Comparison of ENCODE assay signal across 6 fruit fly cellular contexts in genomic region chr2L:4810044-4810609, dm6.
A peak's percentile ranks its signal among the peaks of the same experiment; 100 is the strongest.
TF ChIP-seq lines count a peak whose summit lies in the region.

No protein-coding gene starts in this region.

- peak; percentile 48 for TF ChIP-seq CTCF in whole organism, embryonic (GFP tag; optimal IDR thresholded peaks at IDR 0.05; lab: Kevin White, UChicago)

TF ChIP-seq in whole organism, 6 proteins besides CTCF, POLR2A, EP300 and RAD21:
- TF ChIP-seq usp (GFP tag; optimal IDR thresholded peaks at IDR 0.05; lab: Kevin White, UChicago) (no peak), CG8478 (optimal IDR thresholded peaks at IDR 0.05; lab: Kevin White, UChicago) (peak; percentile 79), psq (optimal IDR thresholded peaks at IDR 0.05; lab: Kevin White, UChicago) (no peak), Dll (optimal IDR thresholded peaks at IDR 0.05; lab: Kevin White, UChicago) (no peak), pan (optimal IDR thresholded peaks at IDR 0.05; lab: Kevin White, UChicago) (no peak)

TF ChIP-seq in whole organism, adult, 20 proteins besides CTCF, POLR2A, EP300 and RAD21 (continues in another document):
- TF ChIP-seq CG33017 (tag; optimal IDR thresholded peaks at IDR 0.05; lab: Kevin White, UChicago) (peak; percentile 45), kay (GFP tag; lab: Kevin White, UChicago; ENCODE audit: borderline replicate concordance) (peak; percentile 76), ovo (GFP tag; optimal IDR thresholded peaks at IDR 0.05; lab: Kevin White, UChicago) (peak; percentile 26), CG1620 (GFP tag; optimal IDR thresholded peaks at IDR 0.05; lab: Kevin White, UChicago) (peak; percentile 1), Clk (GFP tag; optimal IDR thresholded peaks at IDR 0.05; lab: Kevin White, UChicago) (no peak), CG7101 (tag; optimal IDR thresholded peaks at IDR 0.05; lab: Kevin White, UChicago) (peak; percentile 54), Mnt (GFP tag; optimal IDR thresholded peaks at IDR 0.05; lab: Kevin White, UChicago) (peak; percentile 94), CG7045 (GFP tag; optimal IDR thresholded peaks at IDR 0.05; lab: Kevin White, UChicago) (no peak), bab1 (GFP tag; optimal IDR thresholded peaks at IDR 0.05; lab: Kevin White, UChicago) (peak; percentile 81), Hr96 (GFP tag; optimal IDR thresholded peaks at IDR 0.05; lab: Kevin White, UChicago) (no peak), cic (GFP tag; optimal IDR thresholded peaks at IDR 0.05; lab: Kevin White, UChicago) (peak; percentile 80), pad (GFP tag; optimal IDR thresholded peaks at IDR 0.05; lab: Kevin White, UChicago) (peak; percentile 33), cnc (optimal IDR thresholded peaks at IDR 0.05; lab: Kevin White, UChicago) (no peak), tj (GFP tag; optimal IDR thresholded peaks at IDR 0.05; lab: Kevin White, UChicago) (no peak), toe (GFP tag; optimal IDR thresholded peaks at IDR 0.05; lab: Kevin White, UChicago) (no peak), CG12768 (GFP tag; optimal IDR thresholded peaks at IDR 0.05; lab: Kevin White, UChicago) (peak; percentile 47), CG5204 (GFP tag; optimal IDR thresholded peaks at IDR 0.05; lab: Kevin White, UChicago) (peak; percentile 11)

TF ChIP-seq in whole organism, embryonic, 481 proteins besides CTCF, POLR2A, EP300 and RAD21 (continues in another document):
- TF ChIP-seq shn (GFP tag; optimal IDR thresholded peaks at IDR 0.05; lab: Kevin White, UChicago) (peak; percentile 13), ab (GFP tag; optimal IDR thresholded peaks at IDR 0.05; lab: Kevin White, UChicago) (no peak), Med (GFP tag; lab: Kevin White, UChicago) (peak; percentile 90), CG15696 (tag; optimal IDR thresholded peaks at IDR 0.05; lab: Kevin White, UChicago) (no peak), CG7357 (GFP tag; IDR thresholded peaks at IDR 0.05; lab: Robert Waterston, UW) (no peak), CG33213 (GFP tag; optimal IDR thresholded peaks at IDR 0.05; lab: Kevin White, UChicago) (peak; percentile 92), CG18262 (tag; optimal IDR thresholded peaks at IDR 0.05; lab: Kevin White, UChicago) (peak; percentile 34), CG16813 (GFP tag; IDR thresholded peaks at IDR 0.05; lab: Robert Waterston, UW; ENCODE audit: partially characterized antibody) (0 out of 3 replicates have a peak, but pooled peaks have one; percentile 46), Oli (tag; optimal IDR thresholded peaks at IDR 0.05; lab: Kevin White, UChicago) (peak; percentile 6), ranshi (GFP tag; IDR thresholded peaks at IDR 0.05; lab: Robert Waterston, UW) (peak; percentile 42; the same call in 1 of the 2 replicates), z (GFP tag; IDR thresholded peaks at IDR 0.05; lab: Robert Waterston, UW) (peak; percentile 53; the same call in 1 of the 3 replicates), CG15011 (GFP tag; optimal IDR thresholded peaks at IDR 0.05; lab: Kevin White, UChicago) (no peak), HHEX (GFP tag; optimal IDR thresholded peaks at IDR 0.05; lab: Kevin White, UChicago) (no peak), fru (optimal IDR thresholded peaks at IDR 0.05; lab: Kevin White, UChicago) (no peak), twi (tag; optimal IDR thresholded peaks at IDR 0.05; lab: Kevin White, UChicago) (peak; percentile 24), CG12219 (GFP tag; optimal IDR thresholded peaks at IDR 0.05; lab: Kevin White, UChicago) (no peak), CG31224 (GFP tag; IDR thresholded peaks at IDR 0.05; lab: Robert Waterston, UW) (peak; percentile 99)

TF ChIP-seq in whole organism, prepupa, 60 proteins besides CTCF, POLR2A, EP300 and RAD21 (continues in another document):
- TF ChIP-seq Hr4 (GFP tag; optimal IDR thresholded peaks at IDR 0.05; lab: Kevin White, UChicago) (no peak), Sox14 (GFP tag; optimal IDR thresholded peaks at IDR 0.05; lab: Kevin White, UChicago) (peak; percentile 28), pdm3 (GFP tag; optimal IDR thresholded peaks at IDR 0.05; lab: Kevin White, UChicago) (peak; percentile 10), svp (GFP tag; lab: Kevin White, UChicago) (peak; percentile 67), CG6792 (GFP tag; optimal IDR thresholded peaks at IDR 0.05; lab: Kevin White, UChicago) (peak; percentile 40), salr (GFP tag; optimal IDR thresholded peaks at IDR 0.05; lab: Kevin White, UChicago) (no peak), Blimp-1 (GFP tag; optimal IDR thresholded peaks at IDR 0.05; lab: Kevin White, UChicago) (no peak), vri (GFP tag; optimal IDR thresholded peaks at IDR 0.05; lab: Kevin White, UChicago) (peak; percentile 25), CG10631 (GFP tag; optimal IDR thresholded peaks at IDR 0.05; lab: Kevin White, UChicago) (no peak), CG4318 (GFP tag; optimal IDR thresholded peaks at IDR 0.05; lab: Kevin White, UChicago) (no peak), lz (GFP tag; optimal IDR thresholded peaks at IDR 0.05; lab: Kevin White, UChicago) (peak; percentile 26), CG15336 (GFP tag; IDR thresholded peaks at IDR 0.05; lab: Robert Waterston, UW) (peak; percentile 46; the same call in 1 of the 2 replicates), ss (GFP tag; optimal IDR thresholded peaks at IDR 0.05; lab: Kevin White, UChicago) (no peak), CG31627 (GFP tag; optimal IDR thresholded peaks at IDR 0.05; lab: Kevin White, UChicago) (no peak), CG3919 (GFP tag; optimal IDR thresholded peaks at IDR 0.05; lab: Kevin White, UChicago) (peak; percentile 42), CG9139 (GFP tag; optimal IDR thresholded peaks at IDR 0.05; lab: Kevin White, UChicago) (no peak), spab (GFP tag; optimal IDR thresholded peaks at IDR 0.05; lab: Kevin White, UChicago) (no peak), eg (GFP tag; IDR thresholded peaks at IDR 0.05; lab: Robert Waterston, UW) (peak; percentile 36; the same call in 1 of the 3 replicates), CG11762 (GFP tag; optimal IDR thresholded peaks at IDR 0.05; lab: Kevin White, UChicago; ENCODE audit: insufficient read depth) (no peak)

TF ChIP-seq in whole organism, pupa, 21 proteins besides CTCF, POLR2A, EP300 and RAD21:
- TF ChIP-seq D1 (tag; optimal IDR thresholded peaks at IDR 0.05; lab: Kevin White, UChicago) (peak; percentile 69), CG12605 (GFP tag; IDR thresholded peaks at IDR 0.05; lab: Robert Waterston, UW) (peak; percentile 88), EcR (GFP tag; optimal IDR thresholded peaks at IDR 0.05; lab: Kevin White, UChicago) (no peak), CG4496 (GFP tag; IDR thresholded peaks at IDR 0.05; lab: Robert Waterston, UW) (peak; percentile 66), CG32121 (GFP tag; IDR thresholded peaks at IDR 0.05; lab: Robert Waterston, UW) (peak; percentile 51; the same call in 1 of the 2 replicates), CG15710 (tag; optimal IDR thresholded peaks at IDR 0.05; lab: Kevin White, UChicago) (peak; percentile 32), Pif1B (GFP tag; optimal IDR thresholded peaks at IDR 0.05; lab: Kevin White, UChicago) (peak; percentile 46), CG34367 (tag; optimal IDR thresholded peaks at IDR 0.05; lab: Kevin White, UChicago) (no peak), rn (GFP tag; IDR thresholded peaks at IDR 0.05; lab: Robert Waterston, UW) (no peak), CG17806 (tag; optimal IDR thresholded peaks at IDR 0.05; lab: Kevin White, UChicago) (peak; percentile 10), gl (tag; optimal IDR thresholded peaks at IDR 0.05; lab: Kevin White, UChicago) (no peak), CG10348 (GFP tag; IDR thresholded peaks at IDR 0.05; lab: Robert Waterston, UW) (no peak), CG13204 (GFP tag; optimal IDR thresholded peaks at IDR 0.05; lab: Kevin White, UChicago) (no peak), CG14655 (GFP tag; optimal IDR thresholded peaks at IDR 0.05; lab: Kevin White, UChicago) (no peak), CG8159 (tag; optimal IDR thresholded peaks at IDR 0.05; lab: Kevin White, UChicago) (no peak), Snoo (tag; optimal IDR thresholded peaks at IDR 0.05; lab: Kevin White, UChicago) (peak; percentile 35), fd96Ca (GFP tag; IDR thresholded peaks at IDR 0.05; lab: Robert Waterston, UW) (peak; percentile 43; the same call in 1 of the 3 replicates), CG9948 (tag; optimal IDR thresholded peaks at IDR 0.05; lab: Kevin White, UChicago) (no peak), Pif1A (GFP tag; optimal IDR thresholded peaks at IDR 0.05; lab: Kevin White, UChicago) (peak; percentile 9), CG8301 (tag; optimal IDR thresholded peaks at IDR 0.05; lab: Kevin White, UChicago) (no peak), Ets98B (GFP tag; IDR thresholded peaks at IDR 0.05; lab: Robert Waterston, UW) (peak; percentile 64)

TF ChIP-seq in whole organism, wandering third instar larva, 38 proteins besides CTCF, POLR2A, EP300 and RAD21:
- TF ChIP-seq sage (GFP tag; optimal IDR thresholded peaks at IDR 0.05; lab: Kevin White, UChicago) (peak; percentile 15), h (GFP tag; optimal IDR thresholded peaks at IDR 0.05; lab: Kevin White, UChicago) (peak; percentile 54), OdsH (GFP tag; optimal IDR thresholded peaks at IDR 0.05; lab: Kevin White, UChicago) (peak; percentile 42), dl (GFP tag; optimal IDR thresholded peaks at IDR 0.05; lab: Kevin White, UChicago; ENCODE audit: insufficient read depth in 1 of 2, partially characterized antibody in 2 of 2) (peak in 1 of 2 experiments; percentile 26), CG32264 (GFP tag; optimal IDR thresholded peaks at IDR 0.05; lab: Kevin White, UChicago) (no peak), woc (GFP tag; optimal IDR thresholded peaks at IDR 0.05; lab: Kevin White, UChicago) (peak; percentile 29), GATAd (GFP tag; optimal IDR thresholded peaks at IDR 0.05; lab: Kevin White, UChicago) (no peak), brk (GFP tag; optimal IDR thresholded peaks at IDR 0.05; lab: Kevin White, UChicago) (peak; percentile 46), ey (GFP tag; optimal IDR thresholded peaks at IDR 0.05; lab: Kevin White, UChicago) (peak; percentile 0), rgr (GFP tag; optimal IDR thresholded peaks at IDR 0.05; lab: Kevin White, UChicago) (peak; percentile 4), Vsx2 (GFP tag; optimal IDR thresholded peaks at IDR 0.05; lab: Kevin White, UChicago; ENCODE audit: partially characterized antibody) (peak; percentile 79), tai (GFP tag; optimal IDR thresholded peaks at IDR 0.05; lab: Kevin White, UChicago) (no peak), Dif (GFP tag; optimal IDR thresholded peaks at IDR 0.05; lab: Kevin White, UChicago; ENCODE audit: partially characterized antibody) (peak; percentile 73), Sp1 (GFP tag; optimal IDR thresholded peaks at IDR 0.05; lab: Kevin White, UChicago) (peak; percentile 45), Rel (GFP tag; optimal IDR thresholded peaks at IDR 0.05; lab: Kevin White, UChicago) (no peak), Rel (tag; optimal IDR thresholded peaks at IDR 0.05; lab: Kevin White, UChicago) (peak; percentile 44), lola (GFP tag; optimal IDR thresholded peaks at IDR 0.05; lab: Kevin White, UChicago) (no peak)
TF ChIP-seq in whole organism, wandering third instar larva: peak in this region for 12.
